Fruit fly (Drosophila melanogaster): Measurements from ENCODE around the gene ple.

The ple gene

DNA sequence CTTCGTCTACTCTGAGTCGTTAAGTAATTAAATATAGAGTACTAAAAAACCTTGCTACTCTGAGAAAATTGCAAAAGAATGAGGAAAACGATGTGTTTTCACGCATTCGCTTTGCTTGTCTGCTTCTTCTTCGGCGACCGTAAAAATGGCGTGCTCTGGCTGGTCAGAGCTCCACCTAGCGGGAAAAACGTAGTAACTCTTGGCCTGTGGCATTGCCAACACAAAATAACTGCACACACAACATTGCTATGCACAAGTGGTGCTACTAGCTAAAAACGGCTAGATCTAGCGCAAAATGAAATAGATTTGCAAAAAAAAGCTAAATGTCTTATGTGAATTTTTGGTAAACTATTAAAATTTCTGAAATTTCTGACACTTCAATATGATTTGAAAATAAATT lies 27.8 kb upstream of the ple start (continued):
- TF ChIP-seq OdsH (GFP tag; optimal IDR thresholded peaks at IDR 0.05) (peak; percentile 41), lola (GFP tag; optimal IDR thresholded peaks at IDR 0.05) (no peak), Dfd (GFP tag; optimal IDR thresholded peaks at IDR 0.05) (no peak), dmrt93B (GFP tag; optimal IDR thresholded peaks at IDR 0.05) (peak; percentile 0)

- TF ChIP-seq Dfd (GFP tag; optimal IDR thresholded peaks at IDR 0.05) (no peak), psq (GFP tag; optimal IDR thresholded peaks at IDR 0.05) (peak; percentile 99), ey (GFP tag; optimal IDR thresholded peaks at IDR 0.05) (no peak), Jra (GFP tag; optimal IDR thresholded peaks at IDR 0.05) (no peak), Hr83 (GFP tag; optimal IDR thresholded peaks at IDR 0.05; ENCODE audit: poor library complexity, severe bottlenecking) (peak; percentile 92), Sp1 (GFP tag; optimal IDR thresholded peaks at IDR 0.05) (peak; percentile 33), woc (GFP tag; optimal IDR thresholded peaks at IDR 0.05) (peak; percentile 47), HLH106 (tag; optimal IDR thresholded peaks at IDR 0.05) (peak; percentile 35), Hnf4 (GFP tag; optimal IDR thresholded peaks at IDR 0.05) (peak; percentile 4), Hr78 (GFP tag; optimal IDR thresholded peaks at IDR 0.05) (no peak), Dif (GFP tag; optimal IDR thresholded peaks at IDR 0.05; ENCODE audit: partially characterized antibody) (peak; percentile 3), sv (GFP tag; optimal IDR thresholded peaks at IDR 0.05) (no peak), Rel (GFP tag; optimal IDR thresholded peaks at IDR 0.05) (no peak), Rel (tag; optimal IDR thresholded peaks at IDR 0.05) (peak; percentile 97), foxo (GFP tag; optimal IDR thresholded peaks at IDR 0.05) (no peak), pan (optimal IDR thresholded peaks at IDR 0.05) (no peak), fru (GFP tag; optimal IDR thresholded peaks at IDR 0.05) (no peak), usp (GFP tag; optimal IDR thresholded peaks at IDR 0.05) (no peak), CG9705 (GFP tag; optimal IDR thresholded peaks at IDR 0.05) (peak; percentile 26), OdsH (GFP tag; optimal IDR thresholded peaks at IDR 0.05) (no peak), Abd-B (GFP tag; optimal IDR thresholded peaks at IDR 0.05) (no peak), N (GFP tag; optimal IDR thresholded peaks at IDR 0.05) (peak; percentile 53), CG32264 (GFP tag; optimal IDR thresholded peaks at IDR 0.05) (no peak), sage (GFP tag; optimal IDR thresholded peaks at IDR 0.05) (no peak), CrebA (GFP tag; optimal IDR thresholded peaks at IDR 0.05; ENCODE audit: borderline replicate concordance) (no peak), Vsx2 (GFP tag; optimal IDR thresholded peaks at IDR 0.05; ENCODE audit: partially characterized antibody) (no peak), tai (GFP tag; optimal IDR thresholded peaks at IDR 0.05) (no peak), GATAd (GFP tag; optimal IDR thresholded peaks at IDR 0.05) (no peak), dsf (GFP tag; optimal IDR thresholded peaks at IDR 0.05; ENCODE audit: borderline replicate concordance) (no peak), lola (GFP tag; optimal IDR thresholded peaks at IDR 0.05) (peak; percentile 17), br (GFP tag; optimal IDR thresholded peaks at IDR 0.05) (no peak), rgr (GFP tag; optimal IDR thresholded peaks at IDR 0.05) (peak; percentile 44), dmrt93B (GFP tag; optimal IDR thresholded peaks at IDR 0.05) (peak; percentile 5), jim (GFP tag; optimal IDR thresholded peaks at IDR 0.05) (peak; percentile 93), Mio (GFP tag; optimal IDR thresholded peaks at IDR 0.05) (no peak), h (GFP tag; optimal IDR thresholded peaks at IDR 0.05) (peak; percentile 46), brk (GFP tag; optimal IDR thresholded peaks at IDR 0.05) (no peak), dl (GFP tag; optimal IDR thresholded peaks at IDR 0.05; ENCODE audit: insufficient read depth in 1 of 2, partially characterized antibody in 2 of 2) (no peak), Myc (optimal IDR thresholded peaks at IDR 0.05) (no peak)
Observed at dm6 chr3L:6743346-6744165, 24.2 kb upstream of the ple start.

DNA sequence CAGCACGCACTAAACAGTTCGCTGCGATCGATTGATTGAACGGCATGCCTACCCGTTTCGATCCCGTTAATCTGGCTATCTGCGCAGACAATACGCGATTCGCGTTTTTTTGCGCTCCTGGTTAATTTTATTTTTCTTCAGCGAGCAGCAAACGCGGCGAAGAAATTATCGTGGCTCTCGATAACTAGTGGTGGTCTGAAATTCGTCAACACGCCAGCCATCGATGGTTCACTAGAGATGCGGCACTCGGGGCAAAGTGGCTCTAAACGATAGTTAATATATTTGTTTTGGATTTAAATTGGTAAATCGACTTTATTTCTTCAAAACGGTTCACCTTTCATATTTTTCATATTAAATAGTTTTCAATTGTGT lies 23.6 kb upstream of the ple start, which contains the start of gene dikar:
Gene dikar, minus strand, starts transcription at position 191 of the 372 bp plus-strand sequence.
- no peak for TF ChIP-seq pan (optimal IDR thresholded peaks at IDR 0.05)
- TF ChIP-seq GATAd (GFP tag; optimal IDR thresholded peaks at IDR 0.05) = no peak
- peak; percentile 24 for TF ChIP-seq HLH106 (tag; optimal IDR thresholded peaks at IDR 0.05)
- TF ChIP-seq Hr83 (GFP tag; optimal IDR thresholded peaks at IDR 0.05; ENCODE audit: poor library complexity, severe bottlenecking) = peak; percentile 44
- TF ChIP-seq sv (GFP tag; optimal IDR thresholded peaks at IDR 0.05) = peak; percentile 17
- no peak for TF ChIP-seq h (GFP tag; optimal IDR thresholded peaks at IDR 0.05)
- no peak for TF ChIP-seq Mio (GFP tag; optimal IDR thresholded peaks at IDR 0.05)
- TF ChIP-seq sage (GFP tag; optimal IDR thresholded peaks at IDR 0.05) = no peak
- TF ChIP-seq Vsx2 (GFP tag; optimal IDR thresholded peaks at IDR 0.05; ENCODE audit: partially characterized antibody) = no peak
- TF ChIP-seq Myc (optimal IDR thresholded peaks at IDR 0.05) = peak; percentile 31
- no peak for TF ChIP-seq fru (GFP tag; optimal IDR thresholded peaks at IDR 0.05)
- TF ChIP-seq usp (GFP tag; optimal IDR thresholded peaks at IDR 0.05) = no peak
- TF ChIP-seq CrebA (GFP tag; optimal IDR thresholded peaks at IDR 0.05; ENCODE audit: borderline replicate concordance) = no peak
- no peak for TF ChIP-seq dsf (GFP tag; optimal IDR thresholded peaks at IDR 0.05; ENCODE audit: borderline replicate concordance)
- TF ChIP-seq Rel (GFP tag; optimal IDR thresholded peaks at IDR 0.05) = no peak
- no peak for TF ChIP-seq Rel (tag; optimal IDR thresholded peaks at IDR 0.05)
- TF ChIP-seq psq (GFP tag; optimal IDR thresholded peaks at IDR 0.05) = no peak
- TF ChIP-seq brk (GFP tag; optimal IDR thresholded peaks at IDR 0.05) = no peak
- no peak for TF ChIP-seq lola (GFP tag; optimal IDR thresholded peaks at IDR 0.05)
- TF ChIP-seq woc (GFP tag; optimal IDR thresholded peaks at IDR 0.05) = peak; percentile 45
- no peak for TF ChIP-seq rgr (GFP tag; optimal IDR thresholded peaks at IDR 0.05)
- TF ChIP-seq Hr78 (GFP tag; optimal IDR thresholded peaks at IDR 0.05) = no peak
- no peak for TF ChIP-seq OdsH (GFP tag; optimal IDR thresholded peaks at IDR 0.05)
- TF ChIP-seq CG9705 (GFP tag; optimal IDR thresholded peaks at IDR 0.05) = no peak
- TF ChIP-seq br (GFP tag; optimal IDR thresholded peaks at IDR 0.05) = peak; percentile 33
- peak; percentile 24 for TF ChIP-seq Sp1 (GFP tag; optimal IDR thresholded peaks at IDR 0.05)
- no peak for TF ChIP-seq Hnf4 (GFP tag; optimal IDR thresholded peaks at IDR 0.05)
- no peak for TF ChIP-seq Jra (GFP tag; optimal IDR thresholded peaks at IDR 0.05)
- TF ChIP-seq jim (GFP tag; optimal IDR thresholded peaks at IDR 0.05) = peak; percentile 49
- TF ChIP-seq Abd-B (GFP tag; optimal IDR thresholded peaks at IDR 0.05) = no peak
- peak; percentile 20 for TF ChIP-seq CG32264 (GFP tag; optimal IDR thresholded peaks at IDR 0.05)
- TF ChIP-seq dmrt93B (GFP tag; optimal IDR thresholded peaks at IDR 0.05) = peak; percentile 8
- TF ChIP-seq Dif (GFP tag; optimal IDR thresholded peaks at IDR 0.05; ENCODE audit: partially characterized antibody) = no peak
- no peak for TF ChIP-seq Dfd (GFP tag; optimal IDR thresholded peaks at IDR 0.05)
- peak; percentile 15 for TF ChIP-seq ey (GFP tag; optimal IDR thresholded peaks at IDR 0.05)
- TF ChIP-seq dl (GFP tag; optimal IDR thresholded peaks at IDR 0.05; ENCODE audit: insufficient read depth in 1 of 2, partially characterized antibody in 2 of 2) = no peak

Measured in whole organism, wandering third instar larva.